Fruit fly (Drosophila melanogaster) whole organism, wandering third instar larva: Measurements from ENCODE around the gene Glg1.

Source experiments
- Abd-B ChIP-seq: fragments of >200 bp; optimal IDR thresholded peaks from 2 replicates; lab custom pipeline; 2017; ENCODE audit warnings: missing biosample characterization, missing genetic modification characterization
- CG32264 ChIP-seq: fragments of 200-800 bp; sonication (Bioruptor generic); optimal IDR thresholded peaks from 2 replicates; lab custom pipeline; 2016; ENCODE audit warnings: missing biosample characterization, missing genetic modification characterization
- Dfd ChIP-seq: fragments of >200 bp; optimal IDR thresholded peaks from 2 replicates; lab custom pipeline; 2017; ENCODE audit warnings: missing biosample characterization, missing genetic modification characterization
- Dif ChIP-seq: fragments of 200-275, 200-300 bp; sonication (Bioruptor generic); optimal IDR thresholded peaks from 2 replicates; lab custom pipeline; 2018; ENCODE audit warnings: missing biosample characterization, missing genetic modification characterization; ENCODE audit not compliant: partially characterized antibody
- GATAd ChIP-seq: sonication (Bioruptor generic); optimal IDR thresholded peaks from 2 replicates; lab custom pipeline; 2016; ENCODE audit warnings: missing biosample characterization, missing genetic modification characterization
- HLH106 ChIP-seq: fragments of 200-800 bp; optimal IDR thresholded peaks from 3 replicates; lab custom pipeline; 2019; ENCODE audit warnings: missing biosample characterization, mild to moderate bottlenecking, missing genetic modification characterization, moderate library complexity
- Hnf4 ChIP-seq: fragments of 200-800 bp; sonication (Bioruptor generic); optimal IDR thresholded peaks from 2 replicates; lab custom pipeline; 2016; ENCODE audit warnings: missing biosample characterization, mild to moderate bottlenecking, missing genetic modification characterization
- Hr78 ChIP-seq: fragments of >200 bp; optimal IDR thresholded peaks from 2 replicates; lab custom pipeline; 2017; ENCODE audit warnings: missing biosample characterization, missing genetic modification characterization
- Hr83 ChIP-seq: fragments of 200-300 bp; sonication (Bioruptor generic); optimal IDR thresholded peaks from 2 replicates; lab custom pipeline; 2016; ENCODE audit warnings: missing biosample characterization, mild to moderate bottlenecking, missing genetic modification characterization, moderate library complexity; ENCODE audit not compliant: poor library complexity, severe bottlenecking
- Jra ChIP-seq: sonication (Bioruptor generic); optimal IDR thresholded peaks from 2 replicates; lab custom pipeline; 2016; ENCODE audit warnings: missing biosample characterization, missing genetic modification characterization
- Mio ChIP-seq: sonication (Bioruptor generic); optimal IDR thresholded peaks from 2 replicates; lab custom pipeline; 2016; ENCODE audit warnings: missing biosample characterization, missing genetic modification characterization
- Myc ChIP-seq: fragments of >200 bp; optimal IDR thresholded peaks from 2 replicates; lab custom pipeline; 2017
- OdsH ChIP-seq: fragments of 200-800 bp; sonication (Bioruptor generic); optimal IDR thresholded peaks from 2 replicates; lab custom pipeline; 2016; ENCODE audit warnings: missing biosample characterization, mild to moderate bottlenecking, missing genetic modification characterization
- Rel ChIP-seq, 2 experiments: fragments of 200-800 bp; sonication (Bioruptor generic) in 1 of 2; optimal IDR thresholded peaks; 2 replicates in 1 of 2; 3 replicates in 1 of 2; lab custom pipeline; 2016 to 2019; ENCODE audit warnings: mild to moderate bottlenecking in 2 of 2, missing biosample characterization in 2 of 2, missing genetic modification characterization in 2 of 2, moderate library complexity in 1 of 2
- Sp1 ChIP-seq: fragments of 200-800 bp; sonication (Bioruptor generic); optimal IDR thresholded peaks from 3 replicates; lab custom pipeline; 2019; ENCODE audit warnings: missing biosample characterization, mild to moderate bottlenecking, missing genetic modification characterization, moderate library complexity
- Vsx2 ChIP-seq: fragments of 200-300, 225-300 bp; sonication (Bioruptor generic); optimal IDR thresholded peaks from 2 replicates; lab custom pipeline; 2018; ENCODE audit warnings: missing biosample characterization, missing genetic modification characterization; ENCODE audit not compliant: partially characterized antibody
- br ChIP-seq: fragments of 200-800 bp; sonication (Bioruptor generic); optimal IDR thresholded peaks from 2 replicates; lab custom pipeline; 2016; ENCODE audit warnings: missing biosample characterization, missing genetic modification characterization
- brk ChIP-seq: fragments of 200-800 bp; sonication (Bioruptor generic); optimal IDR thresholded peaks from 2 replicates; lab custom pipeline; 2016; ENCODE audit warnings: missing biosample characterization, mild to moderate bottlenecking, missing genetic modification characterization
- dmrt93B ChIP-seq: fragments of 200-800 bp; sonication (Bioruptor generic); optimal IDR thresholded peaks from 2 replicates; lab custom pipeline; 2018; ENCODE audit warnings: missing biosample characterization, mild to moderate bottlenecking, missing genetic modification characterization
- ey ChIP-seq: fragments of 200-800 bp; sonication (Bioruptor generic); optimal IDR thresholded peaks from 2 replicates; lab custom pipeline; 2016; ENCODE audit warnings: missing biosample characterization, missing genetic modification characterization
- fru ChIP-seq: fragments of 200-800 bp; sonication (Bioruptor generic); optimal IDR thresholded peaks from 3 replicates; lab custom pipeline; 2016; ENCODE audit warnings: missing biosample characterization, mild to moderate bottlenecking, missing genetic modification characterization
- h ChIP-seq: fragments of 200-800 bp; sonication (Bioruptor generic); optimal IDR thresholded peaks from 3 replicates; lab custom pipeline; 2016; ENCODE audit warnings: missing biosample characterization, mild to moderate bottlenecking, missing genetic modification characterization
- jim ChIP-seq: fragments of 175-275, 200-325 bp; sonication (Bioruptor generic); optimal IDR thresholded peaks from 2 replicates; lab custom pipeline; 2016; ENCODE audit warnings: missing biosample characterization, mild to moderate bottlenecking, missing genetic modification characterization
- lola ChIP-seq: fragments of >200 bp; optimal IDR thresholded peaks from 2 replicates; lab custom pipeline; 2017; ENCODE audit warnings: missing biosample characterization, missing genetic modification characterization
- pan ChIP-seq: fragments of >200 bp; optimal IDR thresholded peaks from 2 replicates; lab custom pipeline; 2017
- psq ChIP-seq: fragments of 200-800 bp; sonication (Bioruptor generic); optimal IDR thresholded peaks from 3 replicates; lab custom pipeline; 2017; ENCODE audit warnings: missing biosample characterization, mild to moderate bottlenecking, missing genetic modification characterization, moderate library complexity
- rgr ChIP-seq: fragments of 200-800 bp; sonication (Bioruptor generic); optimal IDR thresholded peaks from 3 replicates; lab custom pipeline; 2016; ENCODE audit warnings: missing biosample characterization, mild to moderate bottlenecking, missing genetic modification characterization
- sage ChIP-seq: fragments of 200-800 bp; sonication (Bioruptor generic); optimal IDR thresholded peaks from 2 replicates; lab custom pipeline; 2016; ENCODE audit warnings: missing biosample characterization, mild to moderate bottlenecking, missing genetic modification characterization
- sv ChIP-seq: fragments of 200-800 bp; sonication (Bioruptor generic); optimal IDR thresholded peaks from 3 replicates; lab custom pipeline; 2016; ENCODE audit warnings: missing biosample characterization, missing genetic modification characterization
- tai ChIP-seq: sonication (Bioruptor generic); optimal IDR thresholded peaks from 2 replicates; lab custom pipeline; 2016; ENCODE audit warnings: missing biosample characterization, missing genetic modification characterization
- woc ChIP-seq: sonication (Bioruptor generic); optimal IDR thresholded peaks from 2 replicates; lab custom pipeline; 2016; ENCODE audit warnings: missing biosample characterization, mild to moderate bottlenecking, missing genetic modification characterization

Gene Glg1

dm6 chr3L:21458736-21459135 is 48.6 kb downstream of the Glg1 start:
- TF ChIP-seq ey (GFP tag; lab: Kevin White, UChicago) (no peak), CG32264 (GFP tag; lab: Kevin White, UChicago) (no peak), dmrt93B (no peak), Vsx2 (GFP tag; lab: Kevin White, UChicago) (no peak), Myc (no peak), OdsH (GFP tag; lab: Kevin White, UChicago) (no peak), jim (GFP tag; lab: Kevin White, UChicago) (no peak), tai (GFP tag; lab: Kevin White, UChicago) (no peak), Sp1 (GFP tag; lab: Kevin White, UChicago) (no peak), psq (GFP tag; lab: Kevin White, UChicago) (no peak), rgr (GFP tag; lab: Kevin White, UChicago) (no peak), Rel (GFP tag; optimal IDR thresholded peaks at IDR 0.05; lab: Kevin White, UChicago) (no peak), Rel (tag; optimal IDR thresholded peaks at IDR 0.05; lab: Kevin White, UChicago) (no peak)

dm6 chr3L:21455196-21455595 is 52.1 kb downstream of the Glg1 start:
- TF ChIP-seq h (no peak), lola (no peak), Rel (GFP tag; optimal IDR thresholded peaks at IDR 0.05; lab: Kevin White, UChicago) (no peak), Rel (tag; optimal IDR thresholded peaks at IDR 0.05; lab: Kevin White, UChicago) (no peak), sage (GFP tag; lab: Kevin White, UChicago) (no peak), Mio (GFP tag; lab: Kevin White, UChicago) (no peak), Hnf4 (no peak), Abd-B (GFP tag; lab: Kevin White, UChicago) (no peak), HLH106 (tag; lab: Kevin White, UChicago) (no peak), Hr83 (GFP tag; lab: Kevin White, UChicago) (no peak), Dif (GFP tag; lab: Kevin White, UChicago) (no peak), ey (GFP tag; lab: Kevin White, UChicago) (no peak), woc (GFP tag; lab: Kevin White, UChicago) (no peak), GATAd (no peak), OdsH (GFP tag; lab: Kevin White, UChicago) (no peak), pan (lab: Kevin White, UChicago) (no peak), Hr78 (GFP tag; lab: Kevin White, UChicago) (no peak), Myc (no peak), br (GFP tag; lab: Kevin White, UChicago) (no peak), psq (GFP tag; lab: Kevin White, UChicago) (no peak)
- TF ChIP-seq, all 38 proteins: peak for 0

dm6 chr3L:21453623-21454022 is 53.7 kb downstream of the Glg1 start:
- TF ChIP-seq Hnf4 (no peak), sage (GFP tag; lab: Kevin White, UChicago) (no peak), Sp1 (GFP tag; lab: Kevin White, UChicago) (no peak), Jra (no peak), fru (GFP tag; lab: Kevin White, UChicago) (no peak), rgr (GFP tag; lab: Kevin White, UChicago) (no peak), Hr78 (GFP tag; lab: Kevin White, UChicago) (no peak), Hr83 (GFP tag; lab: Kevin White, UChicago) (no peak)

- TF ChIP-seq fru (GFP tag; lab: Kevin White, UChicago) (no peak), Hnf4 (no peak), sv (GFP tag; lab: Kevin White, UChicago) (no peak), dmrt93B (no peak), Dif (GFP tag; lab: Kevin White, UChicago) (no peak), Jra (no peak), jim (GFP tag; lab: Kevin White, UChicago) (no peak), Dfd (GFP tag; lab: Kevin White, UChicago) (no peak), Rel (GFP tag; optimal IDR thresholded peaks at IDR 0.05; lab: Kevin White, UChicago) (no peak), Rel (tag; optimal IDR thresholded peaks at IDR 0.05; lab: Kevin White, UChicago) (no peak), lola (no peak), Abd-B (GFP tag; lab: Kevin White, UChicago) (no peak), ey (GFP tag; lab: Kevin White, UChicago) (no peak), CG32264 (GFP tag; lab: Kevin White, UChicago) (no peak), Mio (GFP tag; lab: Kevin White, UChicago) (no peak), Myc (no peak), brk (no peak), woc (GFP tag; lab: Kevin White, UChicago) (no peak), Hr83 (GFP tag; lab: Kevin White, UChicago) (no peak), pan (lab: Kevin White, UChicago) (no peak), br (GFP tag; lab: Kevin White, UChicago) (no peak)
Measured at dm6 chr3L:21450486-21450885, 56.9 kb downstream of the Glg1 start.
